Worm (Caenorhabditis elegans) whole organism, midembryonic: ENCODE data around the gene srt-68.

Experiments used
- cog-1 ChIP-seq: sonication (generic microtip); optimal IDR thresholded peaks from 2 replicates; lab custom pipeline; 2016; ENCODE audit warnings: missing genetic modification characterization, missing compliant biosample characterization
- flt-1 ChIP-seq: fragments of 200-800 bp; sonication (Bioruptor generic); IDR thresholded peaks from 2 replicates; pipeline ENCODE4 v1.3.6; 2022; ENCODE audit warnings: missing genetic modification characterization, missing compliant biosample characterization
- klf-2 ChIP-seq: fragments of 200-800 bp; sonication (Bioruptor generic); conservative IDR thresholded peaks from 2 replicates; pipeline ENCODE4 v1.3.6; 2022; ENCODE audit warnings: missing genetic modification reagents, missing genetic modification characterization, missing compliant biosample characterization
- med-1 ChIP-seq: sonication (generic microtip); optimal IDR thresholded peaks from 2 replicates; lab custom pipeline; 2017; ENCODE audit warnings: missing genetic modification characterization, mild to moderate bottlenecking, missing compliant biosample characterization, antibody characterized with exemption, missing genetic modification reagents; ENCODE audit not compliant: insufficient read depth
- ref-1 ChIP-seq: fragments of 200-800 bp; sonication (Bioruptor generic); conservative IDR thresholded peaks from 2 replicates; pipeline ENCODE4 v1.3.6; 2022; ENCODE audit warnings: missing genetic modification reagents, missing genetic modification characterization, missing compliant biosample characterization
- tab-1 ChIP-seq: fragments of 200-800 bp; sonication (Bioruptor generic); IDR thresholded peaks from 2 replicates; pipeline ENCODE4 v1.3.6; 2022; ENCODE audit warnings: missing genetic modification characterization, missing compliant biosample characterization
- ztf-23 ChIP-seq: fragments of 200-800 bp; sonication (Bioruptor generic); IDR thresholded peaks from 2 replicates; pipeline ENCODE4 v1.3.6; 2022; ENCODE audit warnings: missing genetic modification reagents, missing genetic modification characterization, missing compliant biosample characterization
- ztf-29 ChIP-seq: fragments of 200-800 bp; sonication (Bioruptor generic); IDR thresholded peaks from 2 replicates; pipeline ENCODE4 v1.3.6; 2022; ENCODE audit warnings: missing genetic modification reagents, missing genetic modification characterization, missing compliant biosample characterization

DNA sequence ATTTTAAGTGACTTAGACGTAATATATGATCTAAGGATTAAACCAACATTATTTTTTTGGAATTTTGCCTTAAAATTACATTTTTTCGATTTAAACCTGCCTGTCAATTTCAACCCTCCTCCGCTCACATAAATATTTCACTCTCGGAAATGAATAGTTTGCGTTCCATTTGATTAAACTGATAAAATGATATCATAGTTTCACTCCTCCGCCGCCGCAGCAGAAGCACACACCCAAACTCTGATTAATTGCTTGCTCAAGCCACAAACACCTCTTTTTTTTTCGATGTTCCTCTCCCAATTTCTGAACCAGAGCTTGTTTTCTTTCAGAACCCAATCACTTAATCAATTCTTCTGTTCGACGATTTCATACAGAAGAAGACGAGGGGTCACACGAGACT is 28.9 kb downstream of the srt-68 start, which contains the start of gene Y49G5B.1:
- TF ChIP-seq klf-2 (no peak), cog-1 (no peak), med-1 (GFP tag; lab: Kevin White, UChicago) (no peak), tab-1 (GFP tag; lab: Robert Waterston, UW) (no peak), ztf-23 (no peak), flt-1 (no peak), ztf-29 (GFP tag; lab: Robert Waterston, UW) (no peak), ref-1 (GFP tag; lab: Robert Waterston, UW) (no peak)
